Worm (Caenorhabditis elegans) whole organism, L4 larva: Measurements from ENCODE around the gene C05B5.16.

Experiments used
- T20F7.1 ChIP-seq: fragments of 200-800 bp; sonication (Bioruptor generic); optimal IDR thresholded peaks from 2 replicates; lab custom pipeline; 2018; ENCODE audit warnings: mild to moderate bottlenecking, missing genetic modification characterization, missing compliant biosample characterization
- aha-1 ChIP-seq: fragments of 150-350 bp; peaks from one replicate; lab custom pipeline; 2014; ENCODE audit warnings: missing biosample characterization, missing genetic modification characterization
- aly-2 ChIP-seq: sonication (generic microtip); optimal IDR thresholded peaks from 2 replicates; lab custom pipeline; 2018; ENCODE audit warnings: missing biosample characterization, missing genetic modification characterization
- ceh-20 ChIP-seq: fragments of 200-800 bp; sonication (Bioruptor generic); IDR thresholded peaks from 2 replicates; pipeline ENCODE4 v1.3.6; 2022; ENCODE audit warnings: missing genetic modification reagents, missing genetic modification characterization, missing compliant biosample characterization
- ceh-44 ChIP-seq: fragments of 200-800 bp; sonication (Bioruptor generic); IDR thresholded peaks from 2 replicates; pipeline ENCODE4 v1.3.6; 2022; ENCODE audit warnings: missing genetic modification reagents, missing genetic modification characterization, missing compliant biosample characterization
- ces-1 ChIP-seq: fragments of 150-350 bp; sonication (generic microtip); optimal IDR thresholded peaks from 4 replicates; lab custom pipeline; 2014; ENCODE audit warnings: missing biosample characterization, missing genetic modification reagents, missing genetic modification characterization
- ctbp-1 ChIP-seq: fragments of 200-800 bp; sonication (Bioruptor generic); IDR thresholded peaks from 2 replicates; pipeline ENCODE4 v1.3.6; 2022; ENCODE audit warnings: missing genetic modification reagents, missing genetic modification characterization, missing compliant biosample characterization
- daf-16 ChIP-seq, 3 experiments: sonication (generic microtip); optimal IDR thresholded peaks; 2 replicates each; lab custom pipeline; 2016 to 2017; ENCODE audit warnings: missing genetic modification characterization in 3 of 3, missing genetic modification reagents in 3 of 3, mild to moderate bottlenecking in 2 of 3, missing compliant biosample characterization in 2 of 3, missing biosample characterization in 1 of 3, moderate library complexity in 1 of 3
- dmd-6 ChIP-seq: fragments of 200-800 bp; sonication (Bioruptor generic); IDR thresholded peaks from 2 replicates; pipeline ENCODE4 v1.3.6; 2022; ENCODE audit warnings: missing genetic modification reagents, missing genetic modification characterization, missing compliant biosample characterization
- dmd-9 ChIP-seq: fragments of 200-800 bp; sonication (Bioruptor generic); IDR thresholded peaks from 2 replicates; pipeline ENCODE4 v1.3.6; 2022; ENCODE audit warnings: missing genetic modification reagents, missing genetic modification characterization, missing compliant biosample characterization
- duxl-1 ChIP-seq: sonication (generic microtip); optimal IDR thresholded peaks from 2 replicates; lab custom pipeline; 2016; ENCODE audit warnings: mild to moderate bottlenecking, missing genetic modification characterization, moderate library complexity, missing compliant biosample characterization; ENCODE audit not compliant: poor library complexity
- dve-1 ChIP-seq: sonication (generic microtip); optimal IDR thresholded peaks from 2 replicates; lab custom pipeline; 2017; ENCODE audit warnings: antibody characterized with exemption, mild to moderate bottlenecking, missing genetic modification characterization, missing compliant biosample characterization; ENCODE audit not compliant: insufficient read depth
- gei-8 ChIP-seq: fragments of 200-800 bp; sonication (Bioruptor generic); optimal IDR thresholded peaks from 2 replicates; lab custom pipeline; 2018; ENCODE audit warnings: mild to moderate bottlenecking, missing genetic modification characterization, missing compliant biosample characterization
- lin-13 ChIP-seq: fragments of 150-350 bp; optimal IDR thresholded peaks from 2 replicates; lab custom pipeline; 2014; ENCODE audit warnings: missing biosample characterization, missing genetic modification reagents, missing genetic modification characterization
- lin-15B ChIP-seq: fragments of 150-350 bp; sonication (generic microtip); optimal IDR thresholded peaks from 3 replicates; lab custom pipeline; 2014; ENCODE audit warnings: missing biosample characterization, missing genetic modification characterization
- mdl-1 ChIP-seq, 2 experiments: fragments of 150-350 bp in 1 of 2; sonication (generic microtip) in 1 of 2; optimal IDR thresholded peaks; 2 replicates each; lab custom pipeline; 2014 to 2017; ENCODE audit warnings: missing biosample characterization in 2 of 2, missing genetic modification characterization in 2 of 2
- mes-2 ChIP-seq: sonication (generic microtip); optimal IDR thresholded peaks from 2 replicates; lab custom pipeline; 2016; ENCODE audit warnings: missing genotype, mild to moderate bottlenecking, missing genetic modification characterization, missing compliant biosample characterization; ENCODE audit not compliant: poor library complexity, severe bottlenecking
- nhr-111 ChIP-seq: fragments of 200-800 bp; sonication (Bioruptor generic); optimal IDR thresholded peaks from 2 replicates; lab custom pipeline; 2018; ENCODE audit warnings: mild to moderate bottlenecking, missing genetic modification characterization, missing compliant biosample characterization
- nhr-237 ChIP-seq: sonication (generic microtip); optimal IDR thresholded peaks from 2 replicates; lab custom pipeline; 2017; ENCODE audit warnings: missing biosample characterization, missing genetic modification characterization
- nhr-28 ChIP-seq: fragments of 150-350 bp; optimal IDR thresholded peaks from 2 replicates; lab custom pipeline; 2014; ENCODE audit warnings: missing biosample characterization, missing genetic modification characterization
- nhr-41 ChIP-seq: fragments of 200-800 bp; sonication (Bioruptor generic); IDR thresholded peaks from 2 replicates; pipeline ENCODE4 v1.3.6; 2022; ENCODE audit warnings: missing genetic modification reagents, missing genetic modification characterization, missing compliant biosample characterization
- nhr-77 ChIP-seq: fragments of 150-350 bp; optimal IDR thresholded peaks from 2 replicates; lab custom pipeline; 2014; ENCODE audit warnings: missing biosample characterization, missing genetic modification characterization
- pha-4 ChIP-seq, 2 experiments: fragments of 150-350 bp in 1 of 2; fragments of 200-800 bp in 1 of 2; sonication (Bioruptor generic) in 1 of 2; IDR thresholded peaks in 1 of 2; optimal IDR thresholded peaks in 1 of 2; 2 replicates each; pipeline versions ENCODE4 v1.3.6 to Lab custom; 2014 to 2022; ENCODE audit warnings: missing genetic modification characterization in 2 of 2, missing genetic modification reagents in 2 of 2, missing biosample characterization in 1 of 2, missing compliant biosample characterization in 1 of 2
- saeg-2 ChIP-seq: fragments of 200-800 bp; sonication (Bioruptor generic); IDR thresholded peaks from 2 replicates; pipeline ENCODE4 v1.3.6; 2022; ENCODE audit warnings: missing genetic modification reagents, missing genetic modification characterization, missing compliant biosample characterization
- snpc-4 ChIP-seq: fragments of 150-350 bp; optimal IDR thresholded peaks from 2 replicates; lab custom pipeline; 2014; ENCODE audit warnings: missing biosample characterization, missing genetic modification characterization
- tag-97 ChIP-seq: fragments of 200-800 bp; sonication (Bioruptor generic); IDR thresholded peaks from 2 replicates; pipeline ENCODE4 v1.3.6; 2022; ENCODE audit warnings: missing genetic modification characterization, missing compliant biosample characterization
- unc-130 ChIP-seq: sonication (generic microtip); optimal IDR thresholded peaks from 2 replicates; lab custom pipeline; 2016; ENCODE audit warnings: missing genetic modification reagents, missing genetic modification characterization, missing compliant biosample characterization
- unc-62 ChIP-seq, 3 experiments: fragments of 150-350 bp in 1 of 3; sonication (generic microtip); optimal IDR thresholded peaks in 2 of 3; peaks in 1 of 3; 1 replicate in 1 of 3; 2 replicates in 2 of 3; lab custom pipeline; 2014 to 2017; ENCODE audit warnings: missing biosample characterization in 3 of 3, missing genetic modification characterization in 3 of 3, missing genetic modification reagents in 3 of 3, missing genotype in 1 of 3

The C05B5.16 gene

ce11 chrIII:9972192-9972811, 39.9 kb upstream of the C05B5.16 start:
- TF ChIP-seq mdl-1 (tag; optimal IDR thresholded peaks at IDR 0.05; lab: Kevin White, UChicago) (no peak), lin-13 (GFP tag; lab: Kevin White, UChicago) (no peak), dve-1 (tag; lab: Kevin White, UChicago) (no peak), aly-2 (no peak), T20F7.1 (no peak), nhr-77 (no peak)

ce11 chrIII:9973765-9974164, 38.5 kb upstream of the C05B5.16 start, which contains the start of gene R10E12.2:
TSS of gene R10E12.2 (minus strand) at chrIII:9973865.
- no peak for TF ChIP-seq saeg-2 (GFP tag; lab: Robert Waterston, UW)
- TF ChIP-seq unc-130 (GFP tag; lab: Kevin White, UChicago) = no peak
- no peak for TF ChIP-seq nhr-41 (GFP tag; lab: Robert Waterston, UW)
- no peak for TF ChIP-seq snpc-4 (tag; lab: Kevin White, UChicago)
- TF ChIP-seq nhr-28 (tag; lab: Kevin White, UChicago) = no peak
- no peak for TF ChIP-seq dmd-6 (GFP tag; lab: Robert Waterston, UW)
- no peak for TF ChIP-seq lin-15B (tag; lab: Kevin White, UChicago)
- no peak for TF ChIP-seq nhr-111 (GFP tag; lab: Kevin White, UChicago)
- no peak for TF ChIP-seq ces-1
- TF ChIP-seq nhr-237 (tag; lab: Kevin White, UChicago) = no peak
- no peak for TF ChIP-seq ctbp-1
- no peak for TF ChIP-seq mes-2 (tag; lab: Kevin White, UChicago)
- no peak for TF ChIP-seq pha-4 (GFP tag; IDR thresholded peaks at IDR 0.05; lab: Robert Waterston, UW)
- TF ChIP-seq pha-4 (tag; optimal IDR thresholded peaks at IDR 0.05; lab: Kevin White, UChicago) = no peak
- TF ChIP-seq dmd-9 = no peak
- TF ChIP-seq lin-13 (GFP tag; lab: Kevin White, UChicago) = no peak

- no peak for TF ChIP-seq duxl-1 (tag; lab: Kevin White, UChicago)
- TF ChIP-seq unc-62 (GFP tag; optimal IDR thresholded peaks at IDR 0.05 in 1 of 2; lab: Kevin White, UChicago) = peak in 1 of 2 experiments; percentile 58
- TF ChIP-seq unc-62 (tag; optimal IDR thresholded peaks at IDR 0.05; lab: Kevin White, UChicago) = no peak
- TF ChIP-seq daf-16 (GFP tag; optimal IDR thresholded peaks at IDR 0.05; lab: Kevin White, UChicago) = no peak
- TF ChIP-seq daf-16 (tag; optimal IDR thresholded peaks at IDR 0.05; lab: Kevin White, UChicago) = no peak
- TF ChIP-seq aha-1 (tag; lab: Kevin White, UChicago) = peak; percentile 66
Observed at ce11 chrIII:9982119-9982642, 30.1 kb upstream of the C05B5.16 start.

ce11 chrIII:9984604-9985003, 27.6 kb upstream of the C05B5.16 start:
- TF ChIP-seq aha-1 (tag; lab: Kevin White, UChicago) = peak; percentile 65
- TF ChIP-seq ceh-20 = no peak

- TF ChIP-seq ceh-44 (GFP tag; lab: Robert Waterston, UW) = no peak
Observed at ce11 chrIII:9985542-9985941, 26.7 kb upstream of the C05B5.16 start.

ce11 chrIII:9986827-9987429, 25.3 kb upstream of the C05B5.16 start, which contains the start of gene C05B5.12:
TSS of gene C05B5.12 (plus strand) at chrIII:9987379.
- TF ChIP-seq gei-8 (no peak), mdl-1 (tag; optimal IDR thresholded peaks at IDR 0.05; lab: Kevin White, UChicago) (no peak), aha-1 (tag; lab: Kevin White, UChicago) (peak; percentile 61), tag-97 (GFP tag; lab: Robert Waterston, UW) (no peak)
